Worm (Caenorhabditis elegans) whole organism, L4 larva: ENCODE measurements around the gene Y37E11AM.4.

Source experiments
- F44E2.7 ChIP-seq: fragments of 200-800 bp; sonication (Bioruptor generic); IDR thresholded peaks from 2 replicates; pipeline ENCODE4 v2.1.2; 2022; ENCODE audit warnings: missing genetic modification characterization, missing compliant biosample characterization
- T20F7.1 ChIP-seq: fragments of 200-800 bp; sonication (Bioruptor generic); optimal IDR thresholded peaks from 2 replicates; lab custom pipeline; 2018; ENCODE audit warnings: mild to moderate bottlenecking, missing genetic modification characterization, missing compliant biosample characterization
- Y48G9A.11 ChIP-seq: fragments of 200-800 bp; sonication (Bioruptor generic); IDR thresholded peaks from 2 replicates; pipeline ENCODE4 v1.3.6; 2022; ENCODE audit warnings: missing genetic modification reagents, missing genetic modification characterization, missing compliant biosample characterization
- Y5F2A.4 ChIP-seq: fragments of 200-800 bp; sonication (Bioruptor generic); optimal IDR thresholded peaks from 2 replicates; lab custom pipeline; 2018; ENCODE audit warnings: mild to moderate bottlenecking, missing genetic modification characterization, missing compliant biosample characterization
- aha-1 ChIP-seq: fragments of 150-350 bp; peaks from one replicate; lab custom pipeline; 2014; ENCODE audit warnings: missing biosample characterization, missing genetic modification characterization
- ceh-44 ChIP-seq: fragments of 200-800 bp; sonication (Bioruptor generic); IDR thresholded peaks from 2 replicates; pipeline ENCODE4 v1.3.6; 2022; ENCODE audit warnings: missing genetic modification reagents, missing genetic modification characterization, missing compliant biosample characterization
- cey-2 ChIP-seq: sonication (generic microtip); optimal IDR thresholded peaks from 3 replicates; lab custom pipeline; 2017; ENCODE audit warnings: missing genetic modification characterization, mild to moderate bottlenecking, missing compliant biosample characterization, antibody characterized with exemption, borderline replicate concordance; ENCODE audit not compliant: insufficient read depth
- dmd-9 ChIP-seq: fragments of 200-800 bp; sonication (Bioruptor generic); IDR thresholded peaks from 2 replicates; pipeline ENCODE4 v1.3.6; 2022; ENCODE audit warnings: missing genetic modification reagents, missing genetic modification characterization, missing compliant biosample characterization
- dpl-1 ChIP-seq: fragments of 150-350 bp; optimal IDR thresholded peaks from 2 replicates; lab custom pipeline; 2014; ENCODE audit warnings: missing biosample characterization, missing genetic modification reagents, missing genetic modification characterization
- gei-8 ChIP-seq: fragments of 200-800 bp; sonication (Bioruptor generic); optimal IDR thresholded peaks from 2 replicates; lab custom pipeline; 2018; ENCODE audit warnings: mild to moderate bottlenecking, missing genetic modification characterization, missing compliant biosample characterization
- hlh-30 ChIP-seq: sonication (generic microtip); optimal IDR thresholded peaks from 2 replicates; lab custom pipeline; 2017; ENCODE audit warnings: antibody characterized with exemption, mild to moderate bottlenecking, missing genetic modification characterization, missing compliant biosample characterization; ENCODE audit not compliant: insufficient read depth
- lin-29 ChIP-seq: fragments of 200-800 bp; sonication (Bioruptor generic); IDR thresholded peaks from 2 replicates; pipeline ENCODE4 v1.3.6; 2022; ENCODE audit warnings: missing genetic modification reagents, missing genetic modification characterization, missing compliant biosample characterization
- lin-38 ChIP-seq: fragments of 200-800 bp; sonication (Bioruptor generic); IDR thresholded peaks from 2 replicates; pipeline ENCODE4 v1.3.6; 2022; ENCODE audit warnings: missing genetic modification reagents, missing genetic modification characterization, missing compliant biosample characterization
- mdl-1 ChIP-seq, 2 experiments: fragments of 150-350 bp in 1 of 2; sonication (generic microtip) in 1 of 2; optimal IDR thresholded peaks; 2 replicates each; lab custom pipeline; 2014 to 2017; ENCODE audit warnings: missing biosample characterization in 2 of 2, missing genetic modification characterization in 2 of 2
- mdt-29 ChIP-seq: fragments of 200-800 bp; sonication (Bioruptor generic); IDR thresholded peaks from 2 replicates; pipeline ENCODE4 v1.3.6; 2022; ENCODE audit warnings: missing genetic modification reagents, missing genetic modification characterization, missing compliant biosample characterization
- mxl-2 ChIP-seq: fragments of 200-800 bp; sonication (Bioruptor generic); conservative IDR thresholded peaks from 2 replicates; pipeline ENCODE4 v1.3.6; 2022; ENCODE audit warnings: missing genetic modification reagents, missing genetic modification characterization, missing compliant biosample characterization
- nhr-111 ChIP-seq: fragments of 200-800 bp; sonication (Bioruptor generic); optimal IDR thresholded peaks from 2 replicates; lab custom pipeline; 2018; ENCODE audit warnings: mild to moderate bottlenecking, missing genetic modification characterization, missing compliant biosample characterization
- nhr-48 ChIP-seq: sonication (generic microtip); optimal IDR thresholded peaks from 2 replicates; lab custom pipeline; 2016; ENCODE audit warnings: mild to moderate bottlenecking, missing genetic modification characterization, missing compliant biosample characterization
- nhr-6 ChIP-seq: fragments of 150-350 bp; optimal IDR thresholded peaks from 2 replicates; lab custom pipeline; 2014; ENCODE audit warnings: missing biosample characterization, missing genetic modification characterization
- nhr-77 ChIP-seq: fragments of 150-350 bp; optimal IDR thresholded peaks from 2 replicates; lab custom pipeline; 2014; ENCODE audit warnings: missing biosample characterization, missing genetic modification characterization
- pha-4 ChIP-seq, 2 experiments: fragments of 150-350 bp in 1 of 2; fragments of 200-800 bp in 1 of 2; sonication (Bioruptor generic) in 1 of 2; IDR thresholded peaks in 1 of 2; optimal IDR thresholded peaks in 1 of 2; 2 replicates each; pipeline versions ENCODE4 v1.3.6 to Lab custom; 2014 to 2022; ENCODE audit warnings: missing genetic modification characterization in 2 of 2, missing genetic modification reagents in 2 of 2, missing biosample characterization in 1 of 2, missing compliant biosample characterization in 1 of 2
- php-3 ChIP-seq: fragments of 200-800 bp; sonication (Bioruptor generic); IDR thresholded peaks from 2 replicates; pipeline ENCODE4 v1.3.6; 2022; ENCODE audit warnings: missing genetic modification reagents, missing genetic modification characterization, missing compliant biosample characterization
- set-16 ChIP-seq: fragments of 200-800 bp; sonication (Bioruptor generic); IDR thresholded peaks from 2 replicates; pipeline ENCODE4 v1.3.6; 2022; ENCODE audit warnings: missing genetic modification reagents, missing genetic modification characterization, missing compliant biosample characterization
- skn-1 ChIP-seq: fragments of 150-350 bp; optimal IDR thresholded peaks from 2 replicates; lab custom pipeline; 2014; ENCODE audit warnings: missing biosample characterization, missing genetic modification characterization
- spr-1 ChIP-seq: sonication (generic microtip); optimal IDR thresholded peaks from 2 replicates; lab custom pipeline; 2016; ENCODE audit warnings: mild to moderate bottlenecking, missing genetic modification characterization, missing compliant biosample characterization
- tag-97 ChIP-seq: fragments of 200-800 bp; sonication (Bioruptor generic); IDR thresholded peaks from 2 replicates; pipeline ENCODE4 v1.3.6; 2022; ENCODE audit warnings: missing genetic modification characterization, missing compliant biosample characterization
- zfp-2 ChIP-seq: sonication (generic microtip); optimal IDR thresholded peaks from 2 replicates; lab custom pipeline; 2016; ENCODE audit warnings: mild to moderate bottlenecking, missing genetic modification characterization, missing compliant biosample characterization

Gene Y37E11AM.4

DNA sequence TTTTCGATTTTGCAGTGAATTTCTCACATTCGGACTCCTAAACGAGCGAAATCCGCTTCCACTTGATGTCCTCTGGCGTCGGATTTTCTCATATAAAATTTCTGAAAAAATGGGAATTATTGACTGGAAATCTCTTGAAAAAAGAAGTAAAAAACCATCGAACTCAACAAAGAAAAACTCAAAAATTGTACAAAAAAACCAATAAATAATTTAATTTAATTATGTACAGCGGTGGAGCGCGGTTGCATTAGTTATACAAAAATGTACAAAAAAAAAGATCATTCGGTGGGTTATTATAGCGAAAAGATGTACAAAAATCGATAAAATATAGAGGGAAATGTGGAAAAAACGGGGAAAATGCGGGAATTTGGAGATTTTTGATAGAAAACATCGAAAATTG lies at the start of gene Y37E11AM.4:
TSS of gene Y37E11AM.4 (minus strand) at position 101 of the 400 bp plus-strand sequence.
- TF ChIP-seq php-3 (GFP tag; lab: Robert Waterston, UW): no peak
- TF ChIP-seq ceh-44 (GFP tag; lab: Robert Waterston, UW): no peak
- no peak for TF ChIP-seq gei-8 (GFP tag; lab: Kevin White, UChicago)
- TF ChIP-seq nhr-77 (tag; lab: Kevin White, UChicago): no peak
- TF ChIP-seq, all 104 proteins: peak for 0

- TF ChIP-seq mxl-2 (GFP tag; lab: Robert Waterston, UW): 0 out of 2 replicates have a peak, but pooled peaks have one; percentile 10
- peak; percentile 40; the same call in 1 of the 2 replicates for TF ChIP-seq lin-38
Measured at ce11 chrIV:3771182-3771581, 48.6 kb upstream of the Y37E11AM.4 start.

- TF ChIP-seq zfp-2 (no peak), set-16 (peak; percentile 58)
Measured at ce11 chrIV:3767749-3768148, 45.2 kb upstream of the Y37E11AM.4 start.

DNA sequence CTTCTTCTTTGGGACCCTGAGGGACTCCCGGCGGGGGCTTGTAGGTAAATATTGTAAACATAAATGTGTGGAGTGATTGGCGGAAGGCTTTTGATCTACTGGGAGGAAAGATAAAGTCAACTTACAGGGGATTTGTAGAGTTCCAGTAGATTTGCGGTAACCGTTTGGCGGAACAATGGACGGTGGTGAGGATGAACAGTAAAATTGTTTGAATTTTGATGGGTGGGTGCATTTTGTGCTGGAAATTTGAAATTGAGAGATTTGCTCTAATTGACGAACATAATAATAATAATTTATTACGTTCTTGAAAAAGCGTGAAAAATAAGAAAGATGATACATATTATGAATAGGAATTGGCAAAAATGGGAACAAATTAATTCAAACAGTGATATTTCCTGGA lies 44.0 kb upstream of the Y37E11AM.4 start, which contains the start of gene vab-2:
TSS of gene vab-2 (minus strand) at position 238 of the 400 bp plus-strand sequence.
- TF ChIP-seq aha-1 (tag; lab: Kevin White, UChicago) (peak; percentile 92), pha-4 (GFP tag; IDR thresholded peaks at IDR 0.05; lab: Robert Waterston, UW) (no peak), pha-4 (tag; optimal IDR thresholded peaks at IDR 0.05; lab: Kevin White, UChicago) (no peak)

ce11 chrIV:3765457-3765856 lies 42.9 kb upstream of the Y37E11AM.4 start:
- TF ChIP-seq cey-2 (tag; lab: Kevin White, UChicago): no peak
- no peak for TF ChIP-seq tag-97
- TF ChIP-seq F44E2.7 (GFP tag; lab: Robert Waterston, UW): no peak

- TF ChIP-seq Y48G9A.11 (GFP tag; lab: Robert Waterston, UW): no peak
- no peak for TF ChIP-seq dmd-9 (GFP tag; lab: Robert Waterston, UW)
- no peak for TF ChIP-seq nhr-6 (tag; lab: Kevin White, UChicago)
- TF ChIP-seq mdt-29 (GFP tag; lab: Robert Waterston, UW): no peak
- TF ChIP-seq nhr-111 (GFP tag; lab: Kevin White, UChicago): no peak
- no peak for TF ChIP-seq dpl-1 (GFP tag; lab: Kevin White, UChicago)
- TF ChIP-seq Y5F2A.4 (GFP tag; lab: Kevin White, UChicago): no peak
- no peak for TF ChIP-seq lin-29 (GFP tag; lab: Robert Waterston, UW)
- TF ChIP-seq T20F7.1 (GFP tag; lab: Kevin White, UChicago): no peak
- no peak for TF ChIP-seq hlh-30 (tag; lab: Kevin White, UChicago)
- TF ChIP-seq spr-1: no peak
Measured at ce11 chrIV:3764012-3764549, 41.5 kb upstream of the Y37E11AM.4 start.

DNA sequence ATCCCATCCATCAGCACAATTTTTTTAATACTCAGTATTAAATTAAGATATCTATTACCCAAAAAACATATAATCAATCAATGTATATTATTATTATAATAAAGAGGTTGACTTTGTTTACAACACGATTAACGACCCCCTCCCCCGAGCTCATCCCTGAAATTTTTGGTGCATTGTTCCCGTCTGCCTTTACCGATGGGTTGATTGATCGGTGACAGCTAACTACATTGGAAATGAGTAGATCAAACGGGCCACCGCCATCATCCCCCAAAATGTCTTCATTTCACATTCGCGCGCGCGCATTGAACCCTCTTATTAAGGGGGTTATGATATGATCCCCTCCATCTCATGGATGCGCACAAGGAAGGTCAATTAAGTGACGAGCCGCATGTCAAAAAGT lies 37.2 kb upstream of the Y37E11AM.4 start:
- no peak for TF ChIP-seq ceh-44 (GFP tag; lab: Robert Waterston, UW)
- TF ChIP-seq mdl-1 (tag; optimal IDR thresholded peaks at IDR 0.05; lab: Kevin White, UChicago): no peak
- TF ChIP-seq tag-97: no peak
- TF ChIP-seq nhr-48 (tag; lab: Kevin White, UChicago): no peak
- TF ChIP-seq Y5F2A.4 (GFP tag; lab: Kevin White, UChicago): no peak
- TF ChIP-seq F44E2.7 (GFP tag; lab: Robert Waterston, UW): no peak
- peak; percentile 1 for TF ChIP-seq aha-1 (tag; lab: Kevin White, UChicago)
- TF ChIP-seq skn-1: no peak
